Fruit fly (Drosophila melanogaster) whole organism, embryonic: ENCODE data around the gene Rpp14a.

Experiments
- CG10979 ChIP-seq: fragments of 200-800 bp; sonication (Bioruptor generic); optimal IDR thresholded peaks from 2 replicates; lab custom pipeline; 2018; ENCODE audit warnings: missing biosample characterization, mild to moderate bottlenecking, missing genetic modification characterization, moderate library complexity
- CG13424 ChIP-seq: fragments of 200-800 bp; sonication (Bioruptor generic); optimal IDR thresholded peaks from 2 replicates; lab custom pipeline; 2019; ENCODE audit warnings: missing biosample characterization, mild to moderate bottlenecking, missing genetic modification characterization, moderate library complexity
- Xrp1 ChIP-seq: fragments of 200-800 bp; sonication (Bioruptor generic); IDR thresholded peaks from 2 replicates; pipeline ENCODE4 v1.3.6; 2022; ENCODE audit warnings: missing biosample characterization, missing genetic modification characterization
- kay ChIP-seq: fragments of 200-800 bp; sonication (Bioruptor generic); optimal IDR thresholded peaks from 2 replicates; lab custom pipeline; 2016; ENCODE audit warnings: missing biosample characterization, missing genetic modification characterization
- vfl ChIP-seq: fragments of 200-800 bp; sonication (Bioruptor generic); optimal IDR thresholded peaks from 2 replicates; lab custom pipeline; 2016; ENCODE audit warnings: missing biosample characterization, missing genetic modification characterization

- TF ChIP-seq CG13424 (tag; lab: Kevin White, UChicago) (no peak), vfl (GFP tag; lab: Kevin White, UChicago) (no peak), CG10979 (tag; lab: Kevin White, UChicago) (no peak), kay (no peak), Xrp1 (no peak)
Observed at dm6 chr3R:30066004-30066403, 9.3 kb downstream of the Rpp14a start.
